Comparison of ENCODE assay signal across 2 worm cellular contexts in genomic region chrII:158004-158731, ce11.
TF ChIP-seq lines count a peak whose summit lies in the region.

No protein-coding gene starts in this region.

TF ChIP-seq in whole organism, L2 larva, 48 proteins besides CTCF, POLR2A, EP300 and RAD21 (continued from another document):
- no peak for TF ChIP-seq sma-3 (GFP tag; optimal IDR thresholded peaks at IDR 0.05; lab: Kevin White, UChicago)
- TF ChIP-seq egl-27 (tag; optimal IDR thresholded peaks at IDR 0.05; lab: Kevin White, UChicago), result peak; percentile 3
- TF ChIP-seq unc-39 (tag; optimal IDR thresholded peaks at IDR 0.05; lab: Kevin White, UChicago), result no peak
- TF ChIP-seq nhr-11 (tag; optimal IDR thresholded peaks at IDR 0.05; lab: Kevin White, UChicago), result no peak
- TF ChIP-seq mab-5 (tag; optimal IDR thresholded peaks at IDR 0.05; lab: Kevin White, UChicago), result no peak
- no peak for TF ChIP-seq alr-1 (tag; optimal IDR thresholded peaks at IDR 0.05; lab: Kevin White, UChicago)
- TF ChIP-seq nhr-23 (tag; optimal IDR thresholded peaks at IDR 0.05; lab: Kevin White, UChicago), result no peak
- TF ChIP-seq elt-3 (tag; optimal IDR thresholded peaks at IDR 0.05; lab: Kevin White, UChicago), result no peak
- no peak for TF ChIP-seq C34F6.9 (tag; optimal IDR thresholded peaks at IDR 0.05; lab: Kevin White, UChicago)
- no peak for TF ChIP-seq skn-1 (tag; optimal IDR thresholded peaks at IDR 0.05; lab: Kevin White, UChicago)
- TF ChIP-seq blmp-1 (tag; optimal IDR thresholded peaks at IDR 0.05; lab: Kevin White, UChicago; ENCODE audit: insufficient read depth), result peak; percentile 80

TF ChIP-seq in whole organism, L4 larva, 104 proteins besides CTCF, POLR2A, EP300 and RAD21 (continued from another document):
- TF ChIP-seq egl-43 (GFP tag; IDR thresholded peaks at IDR 0.05; lab: Robert Waterston, UW), result no peak
- peak; percentile 2 for TF ChIP-seq hlh-11 (tag; optimal IDR thresholded peaks at IDR 0.05; lab: Kevin White, UChicago)
- no peak for TF ChIP-seq daf-16 (GFP tag; optimal IDR thresholded peaks at IDR 0.05; lab: Kevin White, UChicago)
- TF ChIP-seq daf-16 (tag; optimal IDR thresholded peaks at IDR 0.05; lab: Kevin White, UChicago), result peak; percentile 4
- no peak for TF ChIP-seq mdt-29 (GFP tag; IDR thresholded peaks at IDR 0.05; lab: Robert Waterston, UW)
- TF ChIP-seq pha-4 (GFP tag; IDR thresholded peaks at IDR 0.05; lab: Robert Waterston, UW), result no peak
- TF ChIP-seq pha-4 (tag; optimal IDR thresholded peaks at IDR 0.05; lab: Kevin White, UChicago), result no peak
TF ChIP-seq in whole organism, L4 larva: peak in this region for 7.
